Fruit fly (Drosophila melanogaster): ENCODE measurements around the gene CG11630.

CG11630 gene

DNA sequence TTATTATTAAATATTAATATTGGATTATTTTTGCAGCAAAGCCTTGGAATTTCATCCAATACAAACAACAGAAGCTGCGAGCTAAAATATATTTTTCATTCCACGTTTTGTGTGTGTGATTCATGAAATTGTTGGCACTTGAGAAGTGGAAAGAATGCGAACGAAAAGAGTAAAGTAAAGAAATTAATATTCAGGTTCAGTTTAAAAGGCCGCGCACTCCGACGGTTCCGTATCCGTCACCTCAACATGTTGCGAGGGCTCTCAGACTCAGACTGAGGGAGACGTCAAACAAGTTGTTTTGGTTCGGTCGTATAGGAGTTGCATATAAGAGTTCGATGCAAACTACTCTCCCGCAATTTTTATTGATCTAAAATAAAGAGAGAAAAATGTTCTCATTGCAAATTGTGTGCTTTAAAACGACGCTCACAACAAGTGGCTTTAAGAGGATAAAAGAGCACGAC is 30.4 kb downstream of the CG11630 start (continued):
- TF ChIP-seq Drgx (GFP tag; IDR thresholded peaks at IDR 0.05) (no peak), maf-S (GFP tag; optimal IDR thresholded peaks at IDR 0.05) (no peak), CG12219 (GFP tag; optimal IDR thresholded peaks at IDR 0.05) (no peak), CG8359 (GFP tag; optimal IDR thresholded peaks at IDR 0.05; ENCODE audit: borderline replicate concordance) (no peak), rib (GFP tag; IDR thresholded peaks at IDR 0.05) (no peak), ken (GFP tag; IDR thresholded peaks at IDR 0.05) (no peak), CG3281 (GFP tag; optimal IDR thresholded peaks at IDR 0.05) (no peak), aop (GFP tag; IDR thresholded peaks at IDR 0.05) (no peak), trem (tag; optimal IDR thresholded peaks at IDR 0.05) (no peak), dimm (GFP tag; IDR thresholded peaks at IDR 0.05) (no peak), CG9609 (GFP tag; optimal IDR thresholded peaks at IDR 0.05) (no peak), pum (GFP tag; optimal IDR thresholded peaks at IDR 0.05) (no peak), CG11093 (GFP tag; IDR thresholded peaks at IDR 0.05) (no peak), mld (GFP tag; IDR thresholded peaks at IDR 0.05; ENCODE audit: partially characterized antibody) (no peak), dan (GFP tag; IDR thresholded peaks at IDR 0.05) (no peak), phol (tag; optimal IDR thresholded peaks at IDR 0.05) (no peak), Nf-YB (GFP tag; optimal IDR thresholded peaks at IDR 0.05) (no peak), H15 (GFP tag; IDR thresholded peaks at IDR 0.05) (no peak), CG10462 (GFP tag; optimal IDR thresholded peaks at IDR 0.05) (no peak), Dbx (GFP tag; IDR thresholded peaks at IDR 0.05) (no peak), BEAF-32 (GFP tag; optimal IDR thresholded peaks at IDR 0.05) (no peak), MTF-1 (GFP tag; optimal IDR thresholded peaks at IDR 0.05; ENCODE audit: borderline replicate concordance) (no peak), CG7987 (GFP tag; optimal IDR thresholded peaks at IDR 0.05) (peak; percentile 2), dm (GFP tag; optimal IDR thresholded peaks at IDR 0.05) (no peak), CG8281 (tag; optimal IDR thresholded peaks at IDR 0.05) (no peak), CoRest (tag; optimal IDR thresholded peaks at IDR 0.05) (no peak), CG8924 (tag; optimal IDR thresholded peaks at IDR 0.05) (peak; percentile 53), CG9817 (tag; optimal IDR thresholded peaks at IDR 0.05) (no peak), h (optimal IDR thresholded peaks at IDR 0.05) (no peak), CG12391 (tag; optimal IDR thresholded peaks at IDR 0.05) (no peak), CG5953 (GFP tag; IDR thresholded peaks at IDR 0.05) (no peak), CG9932 (GFP tag; IDR thresholded peaks at IDR 0.05) (no peak), CG12744 (GFP tag; optimal IDR thresholded peaks at IDR 0.05) (no peak), CG13894 (tag; optimal IDR thresholded peaks at IDR 0.05) (peak; percentile 9), wdn (GFP tag; IDR thresholded peaks at IDR 0.05) (no peak), CG34422 (GFP tag; IDR thresholded peaks at IDR 0.05) (no peak), sug (tag; optimal IDR thresholded peaks at IDR 0.05) (peak; percentile 23), Hmr (GFP tag; optimal IDR thresholded peaks at IDR 0.05) (no peak), Med (GFP tag) (peak; percentile 73), Dek (tag; optimal IDR thresholded peaks at IDR 0.05) (no peak), CG13424 (tag; optimal IDR thresholded peaks at IDR 0.05) (no peak), CG4328 (GFP tag; optimal IDR thresholded peaks at IDR 0.05) (no peak), shn (GFP tag; optimal IDR thresholded peaks at IDR 0.05) (no peak), lbe (GFP tag; optimal IDR thresholded peaks at IDR 0.05) (peak; percentile 32), MESR4 (GFP tag; optimal IDR thresholded peaks at IDR 0.05) (no peak), HmgZ (tag; optimal IDR thresholded peaks at IDR 0.05) (no peak), bsh (GFP tag; optimal IDR thresholded peaks at IDR 0.05) (no peak), Blimp-1 (GFP tag; optimal IDR thresholded peaks at IDR 0.05) (no peak), z (GFP tag; IDR thresholded peaks at IDR 0.05) (no peak), CG10431 (GFP tag; optimal IDR thresholded peaks at IDR 0.05) (no peak), lab (GFP tag; optimal IDR thresholded peaks at IDR 0.05) (peak; percentile 4), CG33213 (GFP tag; optimal IDR thresholded peaks at IDR 0.05) (no peak)

All from whole organism, embryonic.